1 fruit fly cellular context compared by ENCODE assay signal in genomic region chr3R:24226744-24227143, dm6.
TF ChIP-seq lines count a peak whose summit lies in the region.

TSS of gene Spps (minus strand) at chr3R:24226934.
TSS of gene CG13609 (plus strand) at chr3R:24227023.

TF ChIP-seq in whole organism, embryonic, 481 proteins besides CTCF, POLR2A, EP300 and RAD21 (continued from another document and continues in another):
- no peak for TF ChIP-seq CG11560 (tag; IDR thresholded peaks at IDR 0.05; lab: Robert Waterston, UW)
- no peak for TF ChIP-seq CG9437 (GFP tag; optimal IDR thresholded peaks at IDR 0.05; lab: Kevin White, UChicago)
- TF ChIP-seq CG14710 (tag; optimal IDR thresholded peaks at IDR 0.05; lab: Kevin White, UChicago), result peak; percentile 37
- no peak for TF ChIP-seq Hr39 (optimal IDR thresholded peaks at IDR 0.05; lab: Kevin White, UChicago)
- no peak for TF ChIP-seq Dip3 (GFP tag; optimal IDR thresholded peaks at IDR 0.05; lab: Kevin White, UChicago)
- peak; percentile 98 for TF ChIP-seq CG7963 (GFP tag; IDR thresholded peaks at IDR 0.05; lab: Robert Waterston, UW; ENCODE audit: partially characterized antibody)
- no peak for TF ChIP-seq onecut (GFP tag; IDR thresholded peaks at IDR 0.05; lab: Robert Waterston, UW)
- TF ChIP-seq Aef1 (GFP tag; IDR thresholded peaks at IDR 0.05; lab: Robert Waterston, UW), result no peak
- TF ChIP-seq CG10543 (GFP tag; optimal IDR thresholded peaks at IDR 0.05; lab: Kevin White, UChicago), result no peak
- no peak for TF ChIP-seq Fer3 (tag; optimal IDR thresholded peaks at IDR 0.05; lab: Kevin White, UChicago)
- no peak for TF ChIP-seq PHDP (tag; optimal IDR thresholded peaks at IDR 0.05; lab: Kevin White, UChicago)
- TF ChIP-seq gce (GFP tag; IDR thresholded peaks at IDR 0.05; lab: Robert Waterston, UW), result no peak
- no peak for TF ChIP-seq CG4424 (GFP tag; optimal IDR thresholded peaks at IDR 0.05; lab: Kevin White, UChicago)
- TF ChIP-seq pnt (GFP tag; optimal IDR thresholded peaks at IDR 0.05; lab: Kevin White, UChicago), result no peak
- no peak for TF ChIP-seq CG7271 (tag; optimal IDR thresholded peaks at IDR 0.05; lab: Kevin White, UChicago)
- TF ChIP-seq CG10959 (GFP tag; IDR thresholded peaks at IDR 0.05; lab: Robert Waterston, UW), result no peak
- no peak for TF ChIP-seq ken (GFP tag; IDR thresholded peaks at IDR 0.05; lab: Robert Waterston, UW)
- TF ChIP-seq tgo (GFP tag; IDR thresholded peaks at IDR 0.05; lab: Robert Waterston, UW), result no peak
- TF ChIP-seq CG8281 (tag; optimal IDR thresholded peaks at IDR 0.05; lab: Kevin White, UChicago), result no peak
- TF ChIP-seq CG14014 (GFP tag; IDR thresholded peaks at IDR 0.05; lab: Robert Waterston, UW), result no peak
- peak; percentile 100 for TF ChIP-seq HLH4C (GFP tag; IDR thresholded peaks at IDR 0.05; lab: Robert Waterston, UW; ENCODE audit: partially characterized antibody)
- TF ChIP-seq CG8944 (GFP tag; optimal IDR thresholded peaks at IDR 0.05; lab: Kevin White, UChicago), result no peak
- TF ChIP-seq da (GFP tag; optimal IDR thresholded peaks at IDR 0.05; lab: Kevin White, UChicago), result no peak
- no peak for TF ChIP-seq CG17361 (GFP tag; IDR thresholded peaks at IDR 0.05; lab: Robert Waterston, UW)
- TF ChIP-seq CG32767 (GFP tag; IDR thresholded peaks at IDR 0.05; lab: Robert Waterston, UW), result no peak
- TF ChIP-seq tin (GFP tag; optimal IDR thresholded peaks at IDR 0.05; lab: Kevin White, UChicago), result no peak
- no peak for TF ChIP-seq B-H1 (GFP tag; IDR thresholded peaks at IDR 0.05; lab: Robert Waterston, UW)
- no peak for TF ChIP-seq CG5953 (GFP tag; IDR thresholded peaks at IDR 0.05; lab: Robert Waterston, UW)
- TF ChIP-seq Bgb (GFP tag; IDR thresholded peaks at IDR 0.05; lab: Robert Waterston, UW; ENCODE audit: partially characterized antibody), result peak; percentile 99
- no peak for TF ChIP-seq CG18599 (GFP tag; optimal IDR thresholded peaks at IDR 0.05; lab: Kevin White, UChicago)
- peak in 1 of 2 experiments; percentile 38 for TF ChIP-seq dpn (GFP tag; optimal IDR thresholded peaks at IDR 0.05; lab: Kevin White, UChicago)
- TF ChIP-seq cwo (GFP tag; optimal IDR thresholded peaks at IDR 0.05; lab: Kevin White, UChicago), result no peak
- TF ChIP-seq CG31441 (GFP tag; IDR thresholded peaks at IDR 0.05; lab: Robert Waterston, UW), result no peak
- TF ChIP-seq Pdp1 (GFP tag; optimal IDR thresholded peaks at IDR 0.05; lab: Kevin White, UChicago), result peak in 1 of 2 experiments; percentile 12
- peak; percentile 46 for TF ChIP-seq CG10431 (GFP tag; optimal IDR thresholded peaks at IDR 0.05; lab: Kevin White, UChicago)
- TF ChIP-seq CG15011 (GFP tag; optimal IDR thresholded peaks at IDR 0.05; lab: Kevin White, UChicago), result no peak
- TF ChIP-seq CG13287 (GFP tag; IDR thresholded peaks at IDR 0.05; lab: Robert Waterston, UW; ENCODE audit: partially characterized antibody), result peak; percentile 96
- peak; percentile 97 for TF ChIP-seq Blimp-1 (GFP tag; optimal IDR thresholded peaks at IDR 0.05; lab: Kevin White, UChicago)
- no peak for TF ChIP-seq D19A (tag; optimal IDR thresholded peaks at IDR 0.05; lab: Kevin White, UChicago)
- TF ChIP-seq CG6791 (GFP tag; IDR thresholded peaks at IDR 0.05; lab: Robert Waterston, UW; ENCODE audit: partially characterized antibody), result peak; percentile 95
- no peak for TF ChIP-seq ash1 (GFP tag; optimal IDR thresholded peaks at IDR 0.05; lab: Kevin White, UChicago)
- no peak for TF ChIP-seq sc (optimal IDR thresholded peaks at IDR 0.05; lab: Kevin White, UChicago)
- TF ChIP-seq sc (GFP tag; optimal IDR thresholded peaks at IDR 0.05; lab: Kevin White, UChicago), result no peak
- TF ChIP-seq Ptx1 (GFP tag; IDR thresholded peaks at IDR 0.05; lab: Robert Waterston, UW), result no peak
- no peak for TF ChIP-seq jigr1 (GFP tag; IDR thresholded peaks at IDR 0.05; lab: Robert Waterston, UW)
- peak; percentile 92 for TF ChIP-seq zen2 (GFP tag; IDR thresholded peaks at IDR 0.05; lab: Robert Waterston, UW; ENCODE audit: partially characterized antibody)
- TF ChIP-seq CG4730 (GFP tag; IDR thresholded peaks at IDR 0.05; lab: Robert Waterston, UW), result no peak
- TF ChIP-seq CG7987 (GFP tag; optimal IDR thresholded peaks at IDR 0.05; lab: Kevin White, UChicago), result peak; percentile 17
- TF ChIP-seq zf30C (GFP tag; optimal IDR thresholded peaks at IDR 0.05; lab: Kevin White, UChicago), result peak; percentile 7
- TF ChIP-seq Sox102F (GFP tag; optimal IDR thresholded peaks at IDR 0.05; lab: Kevin White, UChicago), result no peak
- TF ChIP-seq fd96Cb (tag; optimal IDR thresholded peaks at IDR 0.05; lab: Kevin White, UChicago), result no peak
- TF ChIP-seq run (tag; optimal IDR thresholded peaks at IDR 0.05; lab: Kevin White, UChicago), result no peak
- TF ChIP-seq CG10274 (GFP tag; optimal IDR thresholded peaks at IDR 0.05; lab: Kevin White, UChicago), result no peak
- peak; percentile 46 for TF ChIP-seq nmo (GFP tag; optimal IDR thresholded peaks at IDR 0.05; lab: Kevin White, UChicago)
- TF ChIP-seq E2f1 (GFP tag; IDR thresholded peaks at IDR 0.05; lab: Robert Waterston, UW), result no peak
- no peak for TF ChIP-seq eve (GFP tag; optimal IDR thresholded peaks at IDR 0.05; lab: Kevin White, UChicago)
- no peak for TF ChIP-seq Doc2 (GFP tag; IDR thresholded peaks at IDR 0.05; lab: Robert Waterston, UW)
- TF ChIP-seq CG1647 (GFP tag; optimal IDR thresholded peaks at IDR 0.05; lab: Kevin White, UChicago), result no peak
- peak; percentile 65 for TF ChIP-seq CG13624 (GFP tag; optimal IDR thresholded peaks at IDR 0.05; lab: Kevin White, UChicago)
- TF ChIP-seq CG8478 (optimal IDR thresholded peaks at IDR 0.05; lab: Kevin White, UChicago), result no peak
- TF ChIP-seq Dip2 (GFP tag; IDR thresholded peaks at IDR 0.05; lab: Robert Waterston, UW), result no peak
- no peak for TF ChIP-seq gsb-n (tag; optimal IDR thresholded peaks at IDR 0.05; lab: Kevin White, UChicago)
- TF ChIP-seq CG7786 (GFP tag; optimal IDR thresholded peaks at IDR 0.05; lab: Kevin White, UChicago), result no peak
- peak; percentile 72 for TF ChIP-seq CG2129 (GFP tag; IDR thresholded peaks at IDR 0.05; lab: Robert Waterston, UW; ENCODE audit: partially characterized antibody)
- TF ChIP-seq row (GFP tag; IDR thresholded peaks at IDR 0.05; lab: Robert Waterston, UW), result peak; percentile 51; the same call in 2 of the 3 replicates
- TF ChIP-seq CG9876 (GFP tag; optimal IDR thresholded peaks at IDR 0.05; lab: Kevin White, UChicago), result no peak
- peak in 1 of 2 experiments; percentile 16 for TF ChIP-seq insv (GFP tag; optimal IDR thresholded peaks at IDR 0.05; lab: Kevin White, UChicago)
- peak; percentile 43 for TF ChIP-seq CG9797 (GFP tag; optimal IDR thresholded peaks at IDR 0.05; lab: Kevin White, UChicago)
- no peak for TF ChIP-seq br (optimal IDR thresholded peaks at IDR 0.05; lab: Kevin White, UChicago)
- peak; percentile 98 for TF ChIP-seq CG4617 (GFP tag; optimal IDR thresholded peaks at IDR 0.05; lab: Kevin White, UChicago; ENCODE audit: borderline replicate concordance)
- TF ChIP-seq CG16779 (GFP tag; IDR thresholded peaks at IDR 0.05; lab: Robert Waterston, UW), result no peak
- TF ChIP-seq Sox100B (GFP tag; optimal IDR thresholded peaks at IDR 0.05; lab: Kevin White, UChicago), result no peak
- TF ChIP-seq trem (tag; optimal IDR thresholded peaks at IDR 0.05; lab: Kevin White, UChicago), result peak; percentile 88
- no peak for TF ChIP-seq Six4 (GFP tag; optimal IDR thresholded peaks at IDR 0.05; lab: Kevin White, UChicago)
- TF ChIP-seq HLH3B (GFP tag; IDR thresholded peaks at IDR 0.05; lab: Robert Waterston, UW), result no peak
- TF ChIP-seq so (GFP tag; IDR thresholded peaks at IDR 0.05; lab: Robert Waterston, UW), result no peak
- no peak for TF ChIP-seq HHEX (GFP tag; optimal IDR thresholded peaks at IDR 0.05; lab: Kevin White, UChicago)
- TF ChIP-seq Taf1 (GFP tag; IDR thresholded peaks at IDR 0.05; lab: Robert Waterston, UW), result no peak
- TF ChIP-seq lola (GFP tag; optimal IDR thresholded peaks at IDR 0.05; lab: Kevin White, UChicago), result no peak
- no peak for TF ChIP-seq CG12104 (GFP tag; optimal IDR thresholded peaks at IDR 0.05; lab: Kevin White, UChicago)
- TF ChIP-seq CG1233 (GFP tag; optimal IDR thresholded peaks at IDR 0.05; lab: Kevin White, UChicago), result no peak
- TF ChIP-seq CG8924 (tag; optimal IDR thresholded peaks at IDR 0.05; lab: Kevin White, UChicago), result peak; percentile 57
- TF ChIP-seq MESR4 (GFP tag; optimal IDR thresholded peaks at IDR 0.05; lab: Kevin White, UChicago), result peak; percentile 87
- TF ChIP-seq CG30431 (GFP tag; optimal IDR thresholded peaks at IDR 0.05; lab: Kevin White, UChicago), result no peak
- peak; percentile 10 for TF ChIP-seq nom (GFP tag; optimal IDR thresholded peaks at IDR 0.05; lab: Kevin White, UChicago)
- TF ChIP-seq CG11247 (GFP tag; IDR thresholded peaks at IDR 0.05; lab: Robert Waterston, UW), result no peak
- peak; percentile 40 for TF ChIP-seq CrebB (tag; optimal IDR thresholded peaks at IDR 0.05; lab: Kevin White, UChicago)
- no peak for TF ChIP-seq bcd (GFP tag; optimal IDR thresholded peaks at IDR 0.05; lab: Kevin White, UChicago)
- TF ChIP-seq Rx (GFP tag; IDR thresholded peaks at IDR 0.05; lab: Robert Waterston, UW), result no peak
- TF ChIP-seq CG16815 (GFP tag; optimal IDR thresholded peaks at IDR 0.05; lab: Kevin White, UChicago), result no peak
- TF ChIP-seq Dp (GFP tag; optimal IDR thresholded peaks at IDR 0.05; lab: Kevin White, UChicago), result peak; percentile 66
- TF ChIP-seq CG2712 (tag; optimal IDR thresholded peaks at IDR 0.05; lab: Kevin White, UChicago), result peak; percentile 38
- no peak for TF ChIP-seq CG3407 (GFP tag; optimal IDR thresholded peaks at IDR 0.05; lab: Kevin White, UChicago)
- TF ChIP-seq NC2β (GFP tag; optimal IDR thresholded peaks at IDR 0.05; lab: Kevin White, UChicago), result peak; percentile 36
- TF ChIP-seq ham (GFP tag; IDR thresholded peaks at IDR 0.05; lab: Robert Waterston, UW), result no peak
- TF ChIP-seq HLH54F (GFP tag; optimal IDR thresholded peaks at IDR 0.05; lab: Kevin White, UChicago), result no peak
- TF ChIP-seq ERR (GFP tag; optimal IDR thresholded peaks at IDR 0.05; lab: Kevin White, UChicago), result peak; percentile 45
- peak; percentile 83 for TF ChIP-seq unc-4 (GFP tag; IDR thresholded peaks at IDR 0.05; lab: Robert Waterston, UW; ENCODE audit: partially characterized antibody)
- no peak for TF ChIP-seq Oaz (GFP tag; IDR thresholded peaks at IDR 0.05; lab: Robert Waterston, UW)
- no peak for TF ChIP-seq sens-2 (GFP tag; IDR thresholded peaks at IDR 0.05; lab: Robert Waterston, UW)
- TF ChIP-seq rib (GFP tag; IDR thresholded peaks at IDR 0.05; lab: Robert Waterston, UW), result no peak
- TF ChIP-seq B-H2 (GFP tag; optimal IDR thresholded peaks at IDR 0.05; lab: Kevin White, UChicago), result peak; percentile 59
- no peak for TF ChIP-seq mirr (GFP tag; optimal IDR thresholded peaks at IDR 0.05; lab: Kevin White, UChicago)
- TF ChIP-seq CG17385 (GFP tag; optimal IDR thresholded peaks at IDR 0.05; lab: Kevin White, UChicago), result peak; percentile 100
- no peak for TF ChIP-seq z (GFP tag; IDR thresholded peaks at IDR 0.05; lab: Robert Waterston, UW)
- no peak for TF ChIP-seq CG2875 (GFP tag; optimal IDR thresholded peaks at IDR 0.05; lab: Kevin White, UChicago)
- TF ChIP-seq CG17829 (tag; optimal IDR thresholded peaks at IDR 0.05; lab: Kevin White, UChicago), result peak; percentile 55
- no peak for TF ChIP-seq tup (GFP tag; optimal IDR thresholded peaks at IDR 0.05; lab: Kevin White, UChicago)
- peak; percentile 52 for TF ChIP-seq Spps (tag; optimal IDR thresholded peaks at IDR 0.05; lab: Kevin White, UChicago)
- TF ChIP-seq CG34422 (GFP tag; IDR thresholded peaks at IDR 0.05; lab: Robert Waterston, UW), result peak; percentile 42; the same call in 1 of the 3 replicates
- no peak for TF ChIP-seq H15 (GFP tag; IDR thresholded peaks at IDR 0.05; lab: Robert Waterston, UW)
- TF ChIP-seq gro (GFP tag; optimal IDR thresholded peaks at IDR 0.05; lab: Kevin White, UChicago), result peak; percentile 44
- no peak for TF ChIP-seq Dek (tag; optimal IDR thresholded peaks at IDR 0.05; lab: Kevin White, UChicago)
- TF ChIP-seq phol (tag; optimal IDR thresholded peaks at IDR 0.05; lab: Kevin White, UChicago), result peak; percentile 65
- TF ChIP-seq exex (tag; optimal IDR thresholded peaks at IDR 0.05; lab: Kevin White, UChicago), result no peak
- TF ChIP-seq Ssrp (tag; optimal IDR thresholded peaks at IDR 0.05; lab: Kevin White, UChicago), result no peak
- no peak for TF ChIP-seq Nf-YC (tag; optimal IDR thresholded peaks at IDR 0.05; lab: Kevin White, UChicago)
- no peak for TF ChIP-seq CG10462 (GFP tag; optimal IDR thresholded peaks at IDR 0.05; lab: Kevin White, UChicago)
- TF ChIP-seq bigmax (GFP tag; optimal IDR thresholded peaks at IDR 0.05; lab: Kevin White, UChicago), result no peak
- TF ChIP-seq Dad (GFP tag; optimal IDR thresholded peaks at IDR 0.05; lab: Kevin White, UChicago), result no peak
- TF ChIP-seq zen (tag; optimal IDR thresholded peaks at IDR 0.05; lab: Kevin White, UChicago), result no peak
- TF ChIP-seq CG1792 (GFP tag; optimal IDR thresholded peaks at IDR 0.05; lab: Kevin White, UChicago), result no peak
- no peak for TF ChIP-seq fd3F (GFP tag; optimal IDR thresholded peaks at IDR 0.05; lab: Kevin White, UChicago)
- TF ChIP-seq Xrp1 (GFP tag; IDR thresholded peaks at IDR 0.05; lab: Robert Waterston, UW), result no peak
- peak; percentile 47 for TF ChIP-seq lilli (GFP tag; optimal IDR thresholded peaks at IDR 0.05; lab: Kevin White, UChicago)
- no peak for TF ChIP-seq oc (tag; optimal IDR thresholded peaks at IDR 0.05; lab: Kevin White, UChicago)
- TF ChIP-seq CG43689 (GFP tag; IDR thresholded peaks at IDR 0.05; lab: Robert Waterston, UW), result no peak
- TF ChIP-seq Hand (GFP tag; optimal IDR thresholded peaks at IDR 0.05; lab: Kevin White, UChicago), result no peak
- no peak for TF ChIP-seq lab (GFP tag; optimal IDR thresholded peaks at IDR 0.05; lab: Kevin White, UChicago)
- peak; percentile 86 for TF ChIP-seq CHES-1-like (GFP tag; optimal IDR thresholded peaks at IDR 0.05; lab: Kevin White, UChicago)
- peak; percentile 4 for TF ChIP-seq dmrt11E (tag; optimal IDR thresholded peaks at IDR 0.05; lab: Kevin White, UChicago)
- TF ChIP-seq CG17359 (tag; optimal IDR thresholded peaks at IDR 0.05; lab: Kevin White, UChicago), result no peak
- peak; percentile 80 for TF ChIP-seq pzg (GFP tag; optimal IDR thresholded peaks at IDR 0.05; lab: Kevin White, UChicago)
- TF ChIP-seq CG30020 (tag; optimal IDR thresholded peaks at IDR 0.05; lab: Kevin White, UChicago), result peak; percentile 48
- TF ChIP-seq sim (GFP tag; IDR thresholded peaks at IDR 0.05; lab: Robert Waterston, UW), result no peak
- TF ChIP-seq C15 (GFP tag; IDR thresholded peaks at IDR 0.05; lab: Robert Waterston, UW), result no peak
- peak; percentile 9 for TF ChIP-seq CG8290 (GFP tag; optimal IDR thresholded peaks at IDR 0.05; lab: Kevin White, UChicago)
- TF ChIP-seq CG8290 (tag; optimal IDR thresholded peaks at IDR 0.05; lab: Kevin White, UChicago), result peak in 1 of 2 experiments; percentile 74
